Worm (Caenorhabditis elegans): ENCODE data around the gene asp-2.

asp-2 gene

DNA sequence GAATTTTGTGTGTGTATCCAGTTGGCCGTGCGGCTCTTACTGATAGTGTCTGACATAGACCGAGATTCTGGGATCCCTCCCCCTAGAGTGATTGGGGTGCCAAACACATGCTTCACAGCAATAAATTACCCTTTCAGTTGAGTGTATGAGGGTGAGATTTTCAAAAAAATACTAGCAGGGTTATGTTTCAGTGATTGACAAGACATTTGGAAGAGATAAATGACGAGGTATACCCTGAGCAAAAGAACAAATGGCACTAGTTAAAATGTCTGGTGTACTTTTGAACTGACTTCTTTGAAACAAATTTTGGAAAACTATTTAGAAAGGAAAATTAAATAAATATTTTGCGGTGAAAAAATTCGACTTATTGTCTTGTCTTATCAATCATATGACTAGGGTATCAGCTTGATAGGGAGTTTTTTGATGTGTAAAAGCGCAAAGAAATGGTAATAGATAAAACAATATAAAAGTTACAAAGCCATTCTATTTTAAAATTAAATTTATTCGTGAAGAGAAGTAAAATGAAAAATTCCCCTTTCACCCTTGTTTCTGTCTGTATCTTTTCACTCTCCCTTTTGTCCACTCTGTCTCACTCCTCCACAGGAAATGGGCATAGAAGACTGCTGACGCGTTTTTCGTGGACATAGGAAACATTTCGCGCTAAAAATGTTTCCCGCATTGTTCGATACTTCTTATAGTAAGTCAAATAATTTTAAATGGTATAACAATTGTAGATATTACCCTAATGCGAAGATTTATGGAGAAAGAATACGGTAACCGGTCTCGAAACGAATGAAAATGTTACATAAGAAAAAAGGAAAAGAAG, 40.5 kb downstream of the asp-2 start, which contains the start of gene glo-4 (continued):
- TF ChIP-seq unc-130 (tag; optimal IDR thresholded peaks at IDR 0.05) (no peak), dsc-1 (tag; optimal IDR thresholded peaks at IDR 0.05) (peak; percentile 67), ceh-82 (tag; optimal IDR thresholded peaks at IDR 0.05) (peak; percentile 83 to 84 (median 83)), efl-1 (optimal IDR thresholded peaks at IDR 0.05) (peak; percentile 82 to 85), efl-1 (GFP tag; optimal IDR thresholded peaks at IDR 0.05 in 1 of 2) (peak; percentile 78 to 97), swsn-7 (tag; optimal IDR thresholded peaks at IDR 0.05) (peak; percentile 91), irx-1 (tag; optimal IDR thresholded peaks at IDR 0.05) (peak; percentile 73), nhr-77 (tag; optimal IDR thresholded peaks at IDR 0.05) (peak; percentile 75), egl-27 (tag; optimal IDR thresholded peaks at IDR 0.05) (no peak), skn-1 (tag; optimal IDR thresholded peaks at IDR 0.05) (peak; percentile 52), nhr-20 (tag; optimal IDR thresholded peaks at IDR 0.05) (peak; percentile 90), isw-1 (GFP tag; IDR thresholded peaks at IDR 0.05) (peak; percentile 66), sox-4 (tag; optimal IDR thresholded peaks at IDR 0.05) (no peak), alr-1 (tag; optimal IDR thresholded peaks at IDR 0.05; ENCODE audit: borderline replicate concordance) (no peak), aha-1 (tag; optimal IDR thresholded peaks at IDR 0.05) (no peak), ama-1 (optimal IDR thresholded peaks at IDR 0.05) (peak; percentile 46), ceh-88 (GFP tag; IDR thresholded peaks at IDR 0.05) (no peak), lin-13 (GFP tag; optimal IDR thresholded peaks at IDR 0.05) (peak; percentile 49), nhr-12 (tag; optimal IDR thresholded peaks at IDR 0.05) (no peak), mab-9 (GFP tag; IDR thresholded peaks at IDR 0.05) (peak; percentile 58; the same call in 1 of the 2 replicates), rnt-1 (tag; optimal IDR thresholded peaks at IDR 0.05) (peak; percentile 78), hlh-4 (tag; optimal IDR thresholded peaks at IDR 0.05) (no peak), unc-98 (GFP tag; IDR thresholded peaks at IDR 0.05) (no peak), ztf-4 (tag; optimal IDR thresholded peaks at IDR 0.05) (peak; percentile 57), mep-1 (tag; optimal IDR thresholded peaks at IDR 0.05) (peak; percentile 96), ets-5 (GFP tag; IDR thresholded peaks at IDR 0.05) (no peak), nhr-84 (tag; optimal IDR thresholded peaks at IDR 0.05) (no peak), lin-14 (GFP tag; optimal IDR thresholded peaks at IDR 0.05) (peak; percentile 94), fkh-8 (tag; optimal IDR thresholded peaks at IDR 0.05) (peak; percentile 73), nhr-19 (GFP tag; conservative IDR thresholded peaks at IDR 0.05) (peak; percentile 77), pqm-1 (tag; optimal IDR thresholded peaks at IDR 0.05) (no peak), nhr-237 (tag; optimal IDR thresholded peaks at IDR 0.05) (no peak), ceh-90 (tag; optimal IDR thresholded peaks at IDR 0.05) (peak; percentile 4), ztf-11 (tag; optimal IDR thresholded peaks at IDR 0.05) (peak in 1 of 2 experiments; percentile 38), ceh-8 (GFP tag; optimal IDR thresholded peaks at IDR 0.05) (peak; percentile 66)

DNA sequence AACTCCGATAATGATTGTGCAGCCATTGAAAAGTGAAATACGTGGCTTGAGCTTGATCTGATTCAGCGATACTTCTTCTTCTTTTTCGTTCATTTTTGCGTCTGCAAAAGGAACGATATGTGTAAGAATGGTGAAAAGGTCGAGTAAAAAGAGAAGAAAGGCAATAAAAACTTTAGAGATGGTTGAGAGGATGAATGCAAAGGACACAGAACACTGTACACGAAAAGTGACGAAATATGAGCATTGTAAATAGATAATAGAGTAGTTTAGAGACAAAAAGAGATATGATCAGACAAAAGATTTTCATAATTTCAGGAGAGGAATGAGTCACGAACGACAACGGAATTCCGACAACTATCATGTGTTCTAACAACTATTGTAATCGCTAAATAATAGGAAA, 43.4 kb downstream of the asp-2 start, which contains the start of gene aat-2:
Gene aat-2 (minus strand): TSS at position 101 of the 400 bp plus-strand sequence.
- TF ChIP-seq F16B12.6 (tag; optimal IDR thresholded peaks at IDR 0.05) = no peak
- TF ChIP-seq fos-1 (tag; optimal IDR thresholded peaks at IDR 0.05) = no peak
- TF ChIP-seq C34B4.2 (tag; optimal IDR thresholded peaks at IDR 0.05) = no peak
- no peak for TF ChIP-seq lsy-2 (tag; optimal IDR thresholded peaks at IDR 0.05)
- TF ChIP-seq grh-1 (GFP tag; IDR thresholded peaks at IDR 0.05) = no peak
- TF ChIP-seq dsc-1 (tag; optimal IDR thresholded peaks at IDR 0.05) = no peak
- TF ChIP-seq mep-1 (tag; optimal IDR thresholded peaks at IDR 0.05) = no peak
- no peak for TF ChIP-seq elt-3 (tag; optimal IDR thresholded peaks at IDR 0.05)
- no peak for TF ChIP-seq nhr-12 (tag; optimal IDR thresholded peaks at IDR 0.05)
- TF ChIP-seq nhr-84 (tag; optimal IDR thresholded peaks at IDR 0.05) = no peak
- TF ChIP-seq Y116A8C.19 (tag; optimal IDR thresholded peaks at IDR 0.05; ENCODE audit: borderline replicate concordance) = no peak
- TF ChIP-seq nhr-19 (GFP tag; conservative IDR thresholded peaks at IDR 0.05) = no peak
- no peak for TF ChIP-seq alr-1 (tag; optimal IDR thresholded peaks at IDR 0.05; ENCODE audit: borderline replicate concordance)

Data from whole organism, L1 larva.